Fruit fly (Drosophila melanogaster) whole organism, embryonic: ENCODE measurements around the gene loqs.

Experiments used
- Bteb2 ChIP-seq: fragments of 200-800 bp; sonication (Bioruptor generic); optimal IDR thresholded peaks from 2 replicates; lab custom pipeline; 2016; ENCODE audit warnings: missing biosample characterization, missing genetic modification characterization
- C15 ChIP-seq: fragments of 200-800 bp; sonication (Bioruptor generic); IDR thresholded peaks from 3 replicates; pipeline ENCODE4 v1.3.6; 2022; ENCODE audit warnings: missing biosample characterization, missing genetic modification characterization
- CG10274 ChIP-seq: fragments of 200-800 bp; sonication (Bioruptor generic); optimal IDR thresholded peaks from 3 replicates; lab custom pipeline; 2017; ENCODE audit warnings: missing biosample characterization, mild to moderate bottlenecking, missing genetic modification characterization
- CG10543 ChIP-seq: fragments of 200-800 bp; sonication (Bioruptor generic); optimal IDR thresholded peaks from 3 replicates; lab custom pipeline; 2017; ENCODE audit warnings: missing biosample characterization, mild to moderate bottlenecking, missing genetic modification characterization, moderate library complexity
- CG11560 ChIP-seq: fragments of 200-800 bp; sonication (Bioruptor generic); IDR thresholded peaks from 3 replicates; pipeline ENCODE4 v1.3.6; 2022; ENCODE audit warnings: missing biosample characterization, missing genetic modification characterization
- CG11723 ChIP-seq: fragments of 200-800 bp; sonication (Bioruptor generic); optimal IDR thresholded peaks from 2 replicates; lab custom pipeline; 2017; ENCODE audit warnings: missing biosample characterization, mild to moderate bottlenecking, missing genetic modification characterization
- CG12155 ChIP-seq: fragments of 200-800 bp; sonication (Bioruptor generic); optimal IDR thresholded peaks from 3 replicates; lab custom pipeline; 2016; ENCODE audit warnings: missing biosample characterization, missing genetic modification characterization
- CG13296 ChIP-seq: fragments of 200-800 bp; sonication (Bioruptor generic); optimal IDR thresholded peaks from 3 replicates; lab custom pipeline; 2018; ENCODE audit warnings: missing biosample characterization, mild to moderate bottlenecking, missing genetic modification characterization
- CG16815 ChIP-seq: fragments of 200-800 bp; sonication (Bioruptor generic); optimal IDR thresholded peaks from 3 replicates; lab custom pipeline; 2017; ENCODE audit warnings: missing biosample characterization, mild to moderate bottlenecking, missing genetic modification characterization
- CG17186 ChIP-seq: fragments of 200-800 bp; sonication (Bioruptor generic); optimal IDR thresholded peaks from 3 replicates; lab custom pipeline; 2017; ENCODE audit warnings: missing biosample characterization, missing genetic modification reagents, missing genetic modification characterization
- CG17359 ChIP-seq: fragments of 200-800 bp; sonication (Bioruptor generic); optimal IDR thresholded peaks from 3 replicates; lab custom pipeline; 2018; ENCODE audit warnings: missing biosample characterization, mild to moderate bottlenecking, missing genetic modification characterization, moderate library complexity
- CG17385 ChIP-seq: fragments of 200-800 bp; sonication (Bioruptor generic); optimal IDR thresholded peaks from 3 replicates; lab custom pipeline; 2018; ENCODE audit warnings: missing biosample characterization, mild to moderate bottlenecking, missing genetic modification characterization
- CG18476 ChIP-seq: fragments of 200-800 bp; sonication (Bioruptor generic); optimal IDR thresholded peaks from 2 replicates; lab custom pipeline; 2016; ENCODE audit warnings: missing biosample characterization, mild to moderate bottlenecking, missing genetic modification characterization
- CG18764 ChIP-seq: fragments of 200-800 bp; sonication (Bioruptor generic); optimal IDR thresholded peaks from 3 replicates; lab custom pipeline; 2016; ENCODE audit warnings: missing biosample characterization, missing genetic modification characterization
- CG2889 ChIP-seq: fragments of 200-800 bp; sonication (Bioruptor generic); IDR thresholded peaks from 3 replicates; pipeline ENCODE4 v1.3.6; 2022; ENCODE audit warnings: missing biosample characterization, missing genetic modification characterization
- CG31224 ChIP-seq: fragments of 200-800 bp; sonication (Bioruptor generic); IDR thresholded peaks from 2 replicates; pipeline ENCODE4 v1.3.6; 2022; ENCODE audit warnings: missing biosample characterization, missing genetic modification characterization
- CG31388 ChIP-seq: fragments of 200-800 bp; sonication (Bioruptor generic); optimal IDR thresholded peaks from 2 replicates; lab custom pipeline; 2016; ENCODE audit warnings: missing biosample characterization, missing genetic modification characterization
- CG3163 ChIP-seq: fragments of 200-800 bp; sonication (Bioruptor generic); optimal IDR thresholded peaks from 3 replicates; lab custom pipeline; 2016; ENCODE audit warnings: missing biosample characterization, missing genetic modification characterization
- CG32772 ChIP-seq: fragments of 200-800 bp; sonication (Bioruptor generic); IDR thresholded peaks from 2 replicates; pipeline ENCODE4 v1.3.6; 2022; ENCODE audit warnings: missing biosample characterization, missing genetic modification characterization
- CG3995 ChIP-seq: fragments of 200-800 bp; sonication (Bioruptor generic); optimal IDR thresholded peaks from 3 replicates; lab custom pipeline; 2016; ENCODE audit warnings: missing biosample characterization, missing genetic modification characterization
- CG4707 ChIP-seq: fragments of 200-800 bp; sonication (Bioruptor generic); optimal IDR thresholded peaks from 2 replicates; lab custom pipeline; 2018; ENCODE audit warnings: missing biosample characterization, mild to moderate bottlenecking, missing genetic modification characterization, moderate library complexity
- CG5245 ChIP-seq: fragments of 200-800 bp; sonication (Bioruptor generic); optimal IDR thresholded peaks from 3 replicates; lab custom pipeline; 2016; ENCODE audit warnings: missing biosample characterization, missing genetic modification characterization
- CG7271 ChIP-seq: fragments of 200-800 bp; sonication (Bioruptor generic); optimal IDR thresholded peaks from 2 replicates; lab custom pipeline; 2018; ENCODE audit warnings: missing biosample characterization, mild to moderate bottlenecking, missing genetic modification characterization, moderate library complexity
- CG7928 ChIP-seq: fragments of 200-800 bp; sonication (Bioruptor generic); optimal IDR thresholded peaks from 2 replicates; lab custom pipeline; 2017; ENCODE audit warnings: missing biosample characterization, mild to moderate bottlenecking, missing genetic modification characterization
- CrebB ChIP-seq: fragments of 200-800 bp; sonication (Bioruptor generic); optimal IDR thresholded peaks from 3 replicates; lab custom pipeline; 2018; ENCODE audit warnings: missing biosample characterization, mild to moderate bottlenecking, missing genetic modification characterization
- Eip74EF ChIP-seq, 2 experiments: fragments of 200-800 bp in 1 of 2; fragments of >200 bp in 1 of 2; sonication (Bioruptor generic) in 1 of 2; optimal IDR thresholded peaks; 2 replicates each; lab custom pipeline; 2017 to 2019; ENCODE audit warnings: missing biosample characterization in 2 of 2, missing genetic modification characterization in 2 of 2, mild to moderate bottlenecking in 1 of 2, moderate library complexity in 1 of 2
- Ets97D ChIP-seq: fragments of 200-800 bp; sonication (Bioruptor generic); optimal IDR thresholded peaks from 3 replicates; lab custom pipeline; 2016; ENCODE audit warnings: missing biosample characterization, missing genetic modification characterization
- Gug ChIP-seq: fragments of 200-800 bp; sonication (Bioruptor generic); IDR thresholded peaks from 4 replicates; pipeline ENCODE4 v1.3.6; 2022; ENCODE audit warnings: missing biosample characterization, missing genetic modification characterization
- HmgZ ChIP-seq: fragments of 200-800 bp; sonication (Bioruptor generic); optimal IDR thresholded peaks from 2 replicates; lab custom pipeline; 2018; ENCODE audit warnings: missing biosample characterization, mild to moderate bottlenecking, missing genetic modification characterization
- Mes4 ChIP-seq: fragments of 200-800 bp; sonication (Bioruptor generic); optimal IDR thresholded peaks from 2 replicates; lab custom pipeline; 2016; ENCODE audit warnings: missing biosample characterization, missing genetic modification characterization
- Nf-YA ChIP-seq: fragments of 200-800 bp; sonication (Bioruptor generic); IDR thresholded peaks from 2 replicates; pipeline ENCODE4 v1.3.6; 2022; ENCODE audit warnings: missing biosample characterization, missing genetic modification characterization
- Nf-YB ChIP-seq: fragments of 200-800 bp; sonication (Bioruptor generic); optimal IDR thresholded peaks from 3 replicates; lab custom pipeline; 2019; ENCODE audit warnings: missing biosample characterization, mild to moderate bottlenecking, missing genetic modification characterization, moderate library complexity
- Spps ChIP-seq: fragments of 200-800 bp; sonication (Bioruptor generic); optimal IDR thresholded peaks from 2 replicates; lab custom pipeline; 2018; ENCODE audit warnings: missing biosample characterization, mild to moderate bottlenecking, missing genetic modification characterization
- Xbp1 ChIP-seq: fragments of 200-800 bp; sonication (Bioruptor generic); optimal IDR thresholded peaks from 3 replicates; lab custom pipeline; 2016; ENCODE audit warnings: missing biosample characterization, mild to moderate bottlenecking, missing genetic modification characterization
- ash1 ChIP-seq: fragments of 200-800 bp; sonication (Bioruptor generic); optimal IDR thresholded peaks from 2 replicates; lab custom pipeline; 2018; ENCODE audit warnings: missing biosample characterization, mild to moderate bottlenecking, missing genetic modification characterization
- ato ChIP-seq: fragments of 200-800 bp; sonication (Bioruptor generic); IDR thresholded peaks from 2 replicates; pipeline ENCODE4 v1.3.6; 2022; ENCODE audit warnings: missing biosample characterization, missing genetic modification characterization; ENCODE audit not compliant: partially characterized antibody
- bab2 ChIP-seq: fragments of 200-800 bp; sonication (Bioruptor generic); optimal IDR thresholded peaks from 2 replicates; lab custom pipeline; 2016; ENCODE audit warnings: missing biosample characterization, missing genetic modification characterization
- cas ChIP-seq: fragments of 200-800 bp; sonication (Bioruptor generic); IDR thresholded peaks from 2 replicates; pipeline ENCODE4 v1.3.6; 2022; ENCODE audit warnings: missing biosample characterization, missing genetic modification characterization
- caup ChIP-seq: fragments of 200-800 bp; sonication (Bioruptor generic); optimal IDR thresholded peaks from 3 replicates; lab custom pipeline; 2017; ENCODE audit warnings: missing biosample characterization, mild to moderate bottlenecking, missing genetic modification characterization, moderate library complexity; ENCODE audit not compliant: severe bottlenecking
- chinmo ChIP-seq: fragments of 200-800 bp; sonication (Bioruptor generic); IDR thresholded peaks from 4 replicates; pipeline ENCODE4 v1.3.6; 2022; ENCODE audit warnings: missing biosample characterization, missing genetic modification characterization; ENCODE audit not compliant: partially characterized antibody
- en ChIP-seq: fragments of 200-800 bp; sonication (Bioruptor generic); optimal IDR thresholded peaks from 2 replicates; lab custom pipeline; 2016; ENCODE audit warnings: missing biosample characterization, missing genetic modification characterization
- gcm ChIP-seq: fragments of 200-800 bp; sonication (Bioruptor generic); optimal IDR thresholded peaks from 2 replicates; lab custom pipeline; 2019; ENCODE audit warnings: missing biosample characterization, mild to moderate bottlenecking, missing genetic modification characterization, moderate library complexity
- gem ChIP-seq: fragments of 200-800 bp; sonication (Bioruptor generic); optimal IDR thresholded peaks from 2 replicates; lab custom pipeline; 2019; ENCODE audit warnings: missing biosample characterization, mild to moderate bottlenecking, missing genetic modification characterization, moderate library complexity
- kni ChIP-seq: fragments of 200-800 bp; sonication (Bioruptor generic); optimal IDR thresholded peaks from 3 replicates; lab custom pipeline; 2017; ENCODE audit warnings: mild to moderate bottlenecking, missing biosample characterization, missing genetic modification reagents, missing genetic modification characterization
- odd ChIP-seq: fragments of 200-800 bp; sonication (Bioruptor generic); optimal IDR thresholded peaks from 2 replicates; lab custom pipeline; 2017; ENCODE audit warnings: missing biosample characterization, mild to moderate bottlenecking, missing genetic modification characterization
- onecut ChIP-seq: fragments of 200-800 bp; sonication (Bioruptor generic); IDR thresholded peaks from 2 replicates; pipeline ENCODE4 v1.3.6; 2022; ENCODE audit warnings: missing biosample characterization, missing genetic modification characterization
- repo ChIP-seq: fragments of 200-800 bp; sonication (Bioruptor generic); optimal IDR thresholded peaks from 2 replicates; lab custom pipeline; 2016; ENCODE audit warnings: missing biosample characterization, missing genetic modification characterization
- sob ChIP-seq: fragments of 200-800 bp; sonication (Bioruptor generic); IDR thresholded peaks from 2 replicates; pipeline ENCODE4 v1.3.6; 2022; ENCODE audit warnings: missing biosample characterization, missing genetic modification characterization
- sr ChIP-seq: fragments of 200-800 bp; sonication (Bioruptor generic); IDR thresholded peaks from 3 replicates; pipeline ENCODE4 v1.3.6; 2022; ENCODE audit warnings: missing biosample characterization, missing genetic modification characterization
- unpg ChIP-seq: fragments of 200-800 bp; sonication (Bioruptor generic); optimal IDR thresholded peaks from 3 replicates; lab custom pipeline; 2018; ENCODE audit warnings: missing biosample characterization, mild to moderate bottlenecking, missing genetic modification characterization, moderate library complexity

loqs gene

dm6 chr2L:13368940-13369339 lies 13.5 kb upstream of the loqs start, which contains the start of gene CG31855 (continued):
- TF ChIP-seq CG17359 (peak; percentile 86), Ets97D (GFP tag; lab: Kevin White, UChicago) (peak; percentile 72), Nf-YA (GFP tag; lab: Robert Waterston, UW) (peak; percentile 62), Nf-YB (peak; percentile 38), Gug (GFP tag; lab: Robert Waterston, UW) (peak; percentile 77), CG11560 (tag; lab: Robert Waterston, UW) (no peak), ato (no peak), CG7928 (GFP tag; lab: Kevin White, UChicago) (peak; percentile 44), gem (tag; lab: Kevin White, UChicago) (peak; percentile 85), sob (peak; percentile 95), CG2889 (peak; percentile 57; the same call in 2 of the 3 replicates), Mes4 (GFP tag; lab: Kevin White, UChicago) (peak; percentile 49), Spps (peak; percentile 43), unpg (GFP tag; lab: Kevin White, UChicago) (peak; percentile 81), CG18764 (GFP tag; lab: Kevin White, UChicago) (peak; percentile 80), onecut (GFP tag; lab: Robert Waterston, UW) (peak; percentile 73), Xbp1 (GFP tag; lab: Kevin White, UChicago) (peak; percentile 90), CG17186 (GFP tag; lab: Kevin White, UChicago) (peak; percentile 13), CG5245 (GFP tag; lab: Kevin White, UChicago) (peak; percentile 79), CG31224 (GFP tag; lab: Robert Waterston, UW) (peak; percentile 52; the same call in 1 of the 2 replicates), CG10274 (GFP tag; lab: Kevin White, UChicago) (no peak), Eip74EF (GFP tag; optimal IDR thresholded peaks at IDR 0.05; lab: Kevin White, UChicago) (peak in 1 of 2 experiments; percentile 18), CG18476 (GFP tag; lab: Kevin White, UChicago) (peak; percentile 74), sr (peak; percentile 48; the same call in 2 of the 3 replicates), chinmo (no peak), CG4707 (GFP tag; lab: Kevin White, UChicago) (peak; percentile 91), CG16815 (GFP tag; lab: Kevin White, UChicago) (peak; percentile 63), en (GFP tag; lab: Kevin White, UChicago) (peak; percentile 23), CG11723 (GFP tag; lab: Kevin White, UChicago) (peak; percentile 63), HmgZ (tag; lab: Kevin White, UChicago) (peak; percentile 85), CG13296 (GFP tag; lab: Kevin White, UChicago) (peak; percentile 89), odd (peak; percentile 67), CG3995 (peak; percentile 51), CG17385 (peak; percentile 81), CG3163 (peak; percentile 19), CG7271 (tag; lab: Kevin White, UChicago) (peak; percentile 33), CG32772 (GFP tag; lab: Robert Waterston, UW) (peak; percentile 78), cas (GFP tag; lab: Robert Waterston, UW) (peak; percentile 84), CG12155 (GFP tag; lab: Kevin White, UChicago) (peak; percentile 86), CG10543 (GFP tag; lab: Kevin White, UChicago) (peak; percentile 86), Bteb2 (peak; percentile 80), bab2 (GFP tag; lab: Kevin White, UChicago) (peak; percentile 60), gcm (peak; percentile 68), ash1 (GFP tag; lab: Kevin White, UChicago) (no peak), CrebB (peak; percentile 67), repo (GFP tag; lab: Kevin White, UChicago) (no peak), kni (GFP tag; lab: Kevin White, UChicago) (no peak), C15 (GFP tag; lab: Robert Waterston, UW) (0 out of 3 replicates have a peak, but pooled peaks have one; percentile 53), caup (peak; percentile 87), CG31388 (peak; percentile 67)
